Worm (Caenorhabditis elegans) whole organism, L2 larva: ENCODE results near the gene T01D1.7.

ENCODE experiments used
- C34F6.9 ChIP-seq: fragments of 150-350 bp; optimal IDR thresholded peaks from 2 replicates; lab custom pipeline; 2014; ENCODE audit warnings: missing biosample characterization, missing genetic modification characterization
- F13H6.1 ChIP-seq: sonication (generic microtip); optimal IDR thresholded peaks from 2 replicates; lab custom pipeline; 2016; ENCODE audit warnings: missing genetic modification characterization, missing compliant biosample characterization
- R02D3.7 ChIP-seq: fragments of 150-350 bp; optimal IDR thresholded peaks from 2 replicates; lab custom pipeline; 2014; ENCODE audit warnings: missing biosample characterization, missing genetic modification characterization
- Y55F3AM.14 ChIP-seq: fragments of 200-800 bp; sonication (Bioruptor generic); optimal IDR thresholded peaks from 2 replicates; lab custom pipeline; 2018; ENCODE audit warnings: mild to moderate bottlenecking, missing genetic modification characterization, missing compliant biosample characterization
- ZK546.5 ChIP-seq: sonication (generic microtip); optimal IDR thresholded peaks from 2 replicates; lab custom pipeline; 2017; ENCODE audit warnings: missing biosample characterization, missing genetic modification characterization
- alr-1 ChIP-seq: fragments of 150-350 bp; optimal IDR thresholded peaks from 2 replicates; lab custom pipeline; 2014; ENCODE audit warnings: missing biosample characterization, missing genetic modification characterization
- aly-2 ChIP-seq: fragments of 150-350 bp; optimal IDR thresholded peaks from 2 replicates; lab custom pipeline; 2014; ENCODE audit warnings: missing biosample characterization, missing genetic modification characterization
- ama-1 ChIP-seq: fragments of 150-350 bp; optimal IDR thresholded peaks from 2 replicates; lab custom pipeline; 2018; ENCODE audit warnings: inconsistent platforms
- blmp-1 ChIP-seq: sonication (generic microtip); optimal IDR thresholded peaks from 2 replicates; lab custom pipeline; 2017; ENCODE audit warnings: missing genetic modification characterization, mild to moderate bottlenecking, missing compliant biosample characterization, antibody characterized with exemption, moderate library complexity; ENCODE audit not compliant: insufficient read depth
- ceh-16 ChIP-seq: fragments of 150-350 bp; optimal IDR thresholded peaks from 2 replicates; lab custom pipeline; 2014; ENCODE audit warnings: missing biosample characterization, missing genetic modification characterization
- ceh-82 ChIP-seq: fragments of 150-350 bp; optimal IDR thresholded peaks from 2 replicates; lab custom pipeline; 2014; ENCODE audit warnings: missing biosample characterization, missing genetic modification characterization
- crh-2 ChIP-seq: sonication (generic microtip); optimal IDR thresholded peaks from 2 replicates; lab custom pipeline; 2017; ENCODE audit warnings: missing biosample characterization, missing genetic modification characterization
- dmd-4 ChIP-seq: sonication (generic microtip); optimal IDR thresholded peaks from 2 replicates; lab custom pipeline; 2017; ENCODE audit warnings: missing biosample characterization, missing genetic modification characterization
- egl-27 ChIP-seq: sonication (generic microtip); optimal IDR thresholded peaks from 3 replicates; lab custom pipeline; 2017; ENCODE audit warnings: missing biosample characterization, missing genetic modification reagents, missing genetic modification characterization
- elt-1 ChIP-seq: fragments of 150-350 bp; optimal IDR thresholded peaks from 2 replicates; lab custom pipeline; 2014; ENCODE audit warnings: missing biosample characterization, missing genetic modification characterization
- elt-3 ChIP-seq: sonication (generic microtip); optimal IDR thresholded peaks from 2 replicates; lab custom pipeline; 2017; ENCODE audit warnings: missing biosample characterization, missing genetic modification characterization
- fos-1 ChIP-seq: fragments of 150-350 bp; optimal IDR thresholded peaks from 2 replicates; lab custom pipeline; 2014; ENCODE audit warnings: missing biosample characterization, missing genetic modification characterization
- gmeb-1 ChIP-seq: fragments of 150-350 bp; optimal IDR thresholded peaks from 2 replicates; lab custom pipeline; 2014; ENCODE audit warnings: missing biosample characterization, missing genetic modification characterization
- lin-11 ChIP-seq: fragments of 150-350 bp; sonication (generic microtip); optimal IDR thresholded peaks from 2 replicates; lab custom pipeline; 2014; ENCODE audit warnings: missing biosample characterization, missing genetic modification characterization, inconsistent platforms, mixed read lengths
- lin-13 ChIP-seq: fragments of 150-350 bp; optimal IDR thresholded peaks from 2 replicates; lab custom pipeline; 2014; ENCODE audit warnings: missing biosample characterization, missing genetic modification reagents, missing genetic modification characterization
- lin-39 ChIP-seq: fragments of 150-350 bp; optimal IDR thresholded peaks from 2 replicates; lab custom pipeline; 2014; ENCODE audit warnings: missing biosample characterization, missing genetic modification reagents, missing genetic modification characterization
- lsy-2 ChIP-seq, 2 experiments: fragments of 150-350 bp in 1 of 2; sonication (generic microtip) in 1 of 2; optimal IDR thresholded peaks; 2 replicates each; lab custom pipeline; 2014 to 2017; ENCODE audit warnings: missing biosample characterization in 2 of 2, missing genetic modification characterization in 2 of 2
- mab-5 ChIP-seq: fragments of 150-350 bp; optimal IDR thresholded peaks from 2 replicates; lab custom pipeline; 2014; ENCODE audit warnings: missing biosample characterization, missing genetic modification characterization
- mbf-1 ChIP-seq: sonication (generic microtip); optimal IDR thresholded peaks from 2 replicates; lab custom pipeline; 2017; ENCODE audit warnings: missing biosample characterization, missing genetic modification characterization
- nhr-10 ChIP-seq: sonication (generic microtip); optimal IDR thresholded peaks from 2 replicates; lab custom pipeline; 2017; ENCODE audit warnings: missing biosample characterization, missing genetic modification characterization
- nhr-11 ChIP-seq: fragments of 150-350 bp; optimal IDR thresholded peaks from 2 replicates; lab custom pipeline; 2014; ENCODE audit warnings: missing biosample characterization, missing genetic modification characterization
- nhr-12 ChIP-seq: fragments of 150-350 bp; optimal IDR thresholded peaks from 2 replicates; lab custom pipeline; 2014; ENCODE audit warnings: missing biosample characterization, missing genetic modification characterization
- nhr-129 ChIP-seq: fragments of 150-350 bp; optimal IDR thresholded peaks from 2 replicates; lab custom pipeline; 2014; ENCODE audit warnings: missing biosample characterization, missing genetic modification characterization
- nhr-21 ChIP-seq: fragments of 150-350 bp; optimal IDR thresholded peaks from 2 replicates; lab custom pipeline; 2014; ENCODE audit warnings: missing biosample characterization, missing genetic modification characterization
- nhr-23 ChIP-seq: fragments of 150-350 bp; optimal IDR thresholded peaks from 2 replicates; lab custom pipeline; 2014; ENCODE audit warnings: missing biosample characterization, missing genetic modification reagents, missing genetic modification characterization
- nhr-25 ChIP-seq: fragments of 150-350 bp; sonication (generic microtip); optimal IDR thresholded peaks from 3 replicates; lab custom pipeline; 2014; ENCODE audit warnings: missing biosample characterization, missing genetic modification characterization
- nhr-6 ChIP-seq: fragments of 150-350 bp; optimal IDR thresholded peaks from 2 replicates; lab custom pipeline; 2014; ENCODE audit warnings: missing biosample characterization, missing genetic modification characterization
- nhr-77 ChIP-seq: fragments of 150-350 bp; optimal IDR thresholded peaks from 2 replicates; lab custom pipeline; 2014; ENCODE audit warnings: missing biosample characterization, missing genetic modification characterization
- peb-1 ChIP-seq: fragments of 150-350 bp; optimal IDR thresholded peaks from 2 replicates; lab custom pipeline; 2014; ENCODE audit warnings: missing biosample characterization, missing genetic modification characterization
- sem-4 ChIP-seq: fragments of 150-350 bp; optimal IDR thresholded peaks from 2 replicates; lab custom pipeline; 2014; ENCODE audit warnings: missing biosample characterization, missing genetic modification reagents, missing genetic modification characterization
- skn-1 ChIP-seq: sonication (generic microtip); optimal IDR thresholded peaks from 2 replicates; lab custom pipeline; 2017; ENCODE audit warnings: missing biosample characterization, missing genetic modification characterization
- sma-3 ChIP-seq: sonication (generic microtip); optimal IDR thresholded peaks from 2 replicates; lab custom pipeline; 2016; ENCODE audit warnings: missing genetic modification reagents, missing genetic modification characterization, missing compliant biosample characterization
- sma-9 ChIP-seq, 2 experiments: fragments of 150-350 bp in 1 of 2; sonication (generic microtip) in 1 of 2; optimal IDR thresholded peaks; 2 replicates each; lab custom pipeline; 2014 to 2016; ENCODE audit warnings: missing genetic modification characterization in 2 of 2, mild to moderate bottlenecking in 1 of 2, missing biosample characterization in 1 of 2, missing compliant biosample characterization in 1 of 2, missing genetic modification reagents in 1 of 2, moderate library complexity in 1 of 2
- snpc-4 ChIP-seq: fragments of 150-350 bp; optimal IDR thresholded peaks from 2 replicates; lab custom pipeline; 2014; ENCODE audit warnings: missing biosample characterization, missing genetic modification characterization
- unc-39 ChIP-seq: fragments of 150-350 bp; optimal IDR thresholded peaks from 2 replicates; lab custom pipeline; 2014; ENCODE audit warnings: missing biosample characterization, missing genetic modification characterization
- unc-55 ChIP-seq: fragments of 150-350 bp; sonication (generic microtip); optimal IDR thresholded peaks from 3 replicates; lab custom pipeline; 2014; ENCODE audit warnings: missing biosample characterization, missing genetic modification reagents, missing genetic modification characterization
- unc-62 ChIP-seq: fragments of 150-350 bp; optimal IDR thresholded peaks from 2 replicates; lab custom pipeline; 2014; ENCODE audit warnings: missing biosample characterization, missing genetic modification reagents, missing genetic modification characterization
- zag-1 ChIP-seq: fragments of 150-350 bp; optimal IDR thresholded peaks from 2 replicates; lab custom pipeline; 2014; ENCODE audit warnings: missing biosample characterization, missing genetic modification characterization
- ztf-1 ChIP-seq: fragments of 200-800 bp; sonication (Bioruptor generic); conservative IDR thresholded peaks from 2 replicates; pipeline ENCODE4 v1.3.6; 2022; ENCODE audit warnings: missing genetic modification characterization, missing compliant biosample characterization
- ztf-11 ChIP-seq: sonication (generic microtip); optimal IDR thresholded peaks from 2 replicates; lab custom pipeline; 2017; ENCODE audit warnings: missing biosample characterization, missing genetic modification characterization
- ztf-4 ChIP-seq: fragments of 150-350 bp; optimal IDR thresholded peaks from 2 replicates; lab custom pipeline; 2014; ENCODE audit warnings: missing biosample characterization, missing genetic modification characterization

Gene T01D1.7

ce11 chrII:176622-177021, 3.0 kb upstream of the T01D1.7 start:
- TF ChIP-seq nhr-25 (tag; lab: Kevin White, UChicago): peak; percentile 46
- TF ChIP-seq elt-3 (tag; lab: Kevin White, UChicago): no peak

- no peak for TF ChIP-seq lin-11 (tag; lab: Kevin White, UChicago)
- no peak for TF ChIP-seq gmeb-1 (tag; lab: Kevin White, UChicago)
- no peak for TF ChIP-seq F13H6.1 (tag; lab: Kevin White, UChicago)
- TF ChIP-seq unc-55 (GFP tag; lab: Kevin White, UChicago): no peak
- TF ChIP-seq ztf-1 (GFP tag; lab: Robert Waterston, UW): no peak
- TF ChIP-seq ZK546.5 (tag; lab: Kevin White, UChicago): no peak
- TF ChIP-seq lsy-2 (tag; optimal IDR thresholded peaks at IDR 0.05; lab: Kevin White, UChicago): no peak
- no peak for TF ChIP-seq ceh-16 (tag; lab: Kevin White, UChicago)
- no peak for TF ChIP-seq ztf-11 (tag; lab: Kevin White, UChicago)
- no peak for TF ChIP-seq sma-9 (GFP tag; optimal IDR thresholded peaks at IDR 0.05; lab: Kevin White, UChicago)
- TF ChIP-seq sma-9 (tag; optimal IDR thresholded peaks at IDR 0.05; lab: Kevin White, UChicago): no peak
- TF ChIP-seq, all 48 proteins: peak for 0
These were observed 2.3 kb upstream of the T01D1.7 start, which contains the start of gene T01D1.3 for ce11 chrII:175868-176267. Gene T01D1.3, minus strand, starts transcription at chrII:175968.

- TF ChIP-seq blmp-1 (tag; lab: Kevin White, UChicago) (no peak), fos-1 (tag; lab: Kevin White, UChicago) (no peak), R02D3.7 (tag; lab: Kevin White, UChicago) (no peak), nhr-11 (no peak), nhr-12 (tag; lab: Kevin White, UChicago) (no peak)
These were observed 10.3 kb downstream of the T01D1.7 start for ce11 chrII:163229-163628.

- TF ChIP-seq ZK546.5 (tag; lab: Kevin White, UChicago) (no peak), nhr-21 (tag; lab: Kevin White, UChicago) (peak; percentile 56), unc-39 (tag; lab: Kevin White, UChicago) (no peak), elt-1 (tag; lab: Kevin White, UChicago) (no peak), nhr-25 (tag; lab: Kevin White, UChicago) (no peak), ztf-1 (GFP tag; lab: Robert Waterston, UW) (no peak), mab-5 (tag; lab: Kevin White, UChicago) (no peak), nhr-11 (no peak), gmeb-1 (tag; lab: Kevin White, UChicago) (peak; percentile 16), skn-1 (no peak), elt-3 (tag; lab: Kevin White, UChicago) (no peak), ztf-11 (tag; lab: Kevin White, UChicago) (no peak), nhr-6 (tag; lab: Kevin White, UChicago) (no peak), sma-3 (peak; percentile 49), lsy-2 (tag; optimal IDR thresholded peaks at IDR 0.05; lab: Kevin White, UChicago) (peak in 1 of 2 experiments; percentile 10), ceh-82 (tag; lab: Kevin White, UChicago) (no peak), mbf-1 (tag; lab: Kevin White, UChicago) (no peak), ama-1 (lab: Kevin White, UChicago) (no peak), lin-39 (no peak), lin-11 (tag; lab: Kevin White, UChicago) (no peak), nhr-10 (tag; lab: Kevin White, UChicago) (no peak), alr-1 (tag; lab: Kevin White, UChicago) (no peak), blmp-1 (tag; lab: Kevin White, UChicago) (peak; percentile 70), R02D3.7 (tag; lab: Kevin White, UChicago) (no peak), nhr-77 (tag; lab: Kevin White, UChicago) (no peak), peb-1 (no peak), aly-2 (tag; lab: Kevin White, UChicago) (no peak), nhr-12 (tag; lab: Kevin White, UChicago) (no peak), F13H6.1 (tag; lab: Kevin White, UChicago) (peak; percentile 47), nhr-23 (tag; lab: Kevin White, UChicago) (no peak), Y55F3AM.14 (no peak), lin-13 (GFP tag; lab: Kevin White, UChicago) (no peak), ztf-4 (tag; lab: Kevin White, UChicago) (no peak), ceh-16 (tag; lab: Kevin White, UChicago) (no peak), snpc-4 (tag; lab: Kevin White, UChicago) (no peak), zag-1 (tag; lab: Kevin White, UChicago) (no peak), egl-27 (tag; lab: Kevin White, UChicago) (peak; percentile 10), crh-2 (peak; percentile 61), sem-4 (tag; lab: Kevin White, UChicago) (no peak), unc-62 (GFP tag; lab: Kevin White, UChicago) (no peak), C34F6.9 (tag; lab: Kevin White, UChicago) (no peak), nhr-129 (tag; lab: Kevin White, UChicago) (no peak), sma-9 (GFP tag; optimal IDR thresholded peaks at IDR 0.05; lab: Kevin White, UChicago) (peak; percentile 67), sma-9 (tag; optimal IDR thresholded peaks at IDR 0.05; lab: Kevin White, UChicago) (no peak), dmd-4 (no peak)
These were observed 11.4 kb downstream of the T01D1.7 start, which contains the start of gene etr-1 for ce11 chrII:162182-162581. Gene etr-1, plus strand, starts transcription at chrII:162374.
